Worm (Caenorhabditis elegans): ENCODE measurements around the gene golg-4.

DNA sequence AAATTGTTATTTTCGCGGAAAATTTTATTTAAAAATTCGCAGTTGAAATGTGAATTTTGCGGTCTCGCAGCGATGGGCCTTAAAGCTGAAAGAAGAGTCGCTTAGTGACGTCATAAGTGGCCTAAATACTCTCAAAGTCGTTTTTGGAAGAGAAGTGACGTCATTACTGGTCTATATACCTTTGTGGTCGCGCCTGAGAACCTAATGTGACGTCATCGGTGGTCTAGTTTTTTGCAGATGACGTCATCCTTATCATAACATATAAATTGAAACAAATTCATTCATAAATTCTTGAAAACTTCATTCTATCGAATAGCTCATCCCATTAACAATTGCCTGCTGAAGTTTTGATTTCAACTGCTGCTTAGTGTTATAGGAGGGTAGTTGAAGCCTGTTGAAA is 28.2 kb upstream of the golg-4 start:
- TF ChIP-seq mep-1 (tag; optimal IDR thresholded peaks at IDR 0.05) (no peak), lin-13 (GFP tag; optimal IDR thresholded peaks at IDR 0.05) (no peak), fos-1 (tag; optimal IDR thresholded peaks at IDR 0.05) (no peak)
